Fruit fly (Drosophila melanogaster): ENCODE results near the gene Rsph9.
A peak's percentile ranks its signal among the peaks of the same experiment; 100 is the strongest.

Rsph9 gene

dm6 chr2L:17382318-17382717 lies 30.1 kb downstream of the Rsph9 start (continued):
- 0 out of 2 replicates have a peak, but pooled peaks have one; percentile 6 for TF ChIP-seq gt (GFP tag; IDR thresholded peaks at IDR 0.05)
- TF ChIP-seq CG31224 (GFP tag; IDR thresholded peaks at IDR 0.05), result no peak
- no peak for TF ChIP-seq CG14050 (GFP tag; IDR thresholded peaks at IDR 0.05)
- peak; percentile 84 for TF ChIP-seq dmrt99B (tag; optimal IDR thresholded peaks at IDR 0.05)
- TF ChIP-seq CG17829 (tag; optimal IDR thresholded peaks at IDR 0.05), result peak; percentile 92
- TF ChIP-seq CG3726 (GFP tag; IDR thresholded peaks at IDR 0.05), result no peak
- peak; percentile 42 for TF ChIP-seq CG8290 (GFP tag; optimal IDR thresholded peaks at IDR 0.05)
- peak; percentile 35 to 50 for TF ChIP-seq CG8290 (tag; optimal IDR thresholded peaks at IDR 0.05)
- TF ChIP-seq CG1529 (GFP tag; optimal IDR thresholded peaks at IDR 0.05), result peak; percentile 75
- TF ChIP-seq pita (GFP tag; optimal IDR thresholded peaks at IDR 0.05), result no peak
- TF ChIP-seq mirr (GFP tag; optimal IDR thresholded peaks at IDR 0.05), result peak; percentile 41
- TF ChIP-seq Sox102F (GFP tag; optimal IDR thresholded peaks at IDR 0.05), result peak; percentile 81
- no peak for TF ChIP-seq Dad (GFP tag; optimal IDR thresholded peaks at IDR 0.05)
- TF ChIP-seq CG8359 (GFP tag; optimal IDR thresholded peaks at IDR 0.05; ENCODE audit: borderline replicate concordance), result peak; percentile 30
- TF ChIP-seq CG4424 (GFP tag; optimal IDR thresholded peaks at IDR 0.05), result peak; percentile 69
- TF ChIP-seq CG12744 (GFP tag; optimal IDR thresholded peaks at IDR 0.05), result peak; percentile 3
- peak; percentile 47; the same call in 1 of the 2 replicates for TF ChIP-seq E2f1 (GFP tag; IDR thresholded peaks at IDR 0.05)
- TF ChIP-seq bigmax (GFP tag; optimal IDR thresholded peaks at IDR 0.05), result no peak
- peak; percentile 72 for TF ChIP-seq Meics (GFP tag; optimal IDR thresholded peaks at IDR 0.05)
- TF ChIP-seq fd96Cb (tag; optimal IDR thresholded peaks at IDR 0.05), result peak; percentile 72
- no peak for TF ChIP-seq hth (optimal IDR thresholded peaks at IDR 0.05)
- TF ChIP-seq Atf3 (GFP tag; optimal IDR thresholded peaks at IDR 0.05), result peak; percentile 4
- no peak for TF ChIP-seq danr (GFP tag; IDR thresholded peaks at IDR 0.05)
- TF ChIP-seq crp (GFP tag; optimal IDR thresholded peaks at IDR 0.05), result peak in 1 of 2 experiments; percentile 40
- TF ChIP-seq crc (GFP tag; optimal IDR thresholded peaks at IDR 0.05), result no peak
- peak; percentile 89 for TF ChIP-seq CG13424 (tag; optimal IDR thresholded peaks at IDR 0.05)
- TF ChIP-seq zen (tag; optimal IDR thresholded peaks at IDR 0.05), result peak; percentile 78
- no peak for TF ChIP-seq Trl (optimal IDR thresholded peaks at IDR 0.05)
- TF ChIP-seq Trl (GFP tag; optimal IDR thresholded peaks at IDR 0.05), result peak; percentile 49
- no peak for TF ChIP-seq Dip2 (GFP tag; IDR thresholded peaks at IDR 0.05)
- peak; percentile 10 for TF ChIP-seq CG3995 (GFP tag; optimal IDR thresholded peaks at IDR 0.05)
- peak; percentile 39 for TF ChIP-seq mam (GFP tag; optimal IDR thresholded peaks at IDR 0.05)
- peak; percentile 3 for TF ChIP-seq CTCF (GFP tag; optimal IDR thresholded peaks at IDR 0.05)
- TF ChIP-seq Adf1 (GFP tag; IDR thresholded peaks at IDR 0.05), result no peak
- no peak for TF ChIP-seq CG1024 (GFP tag; IDR thresholded peaks at IDR 0.05)
- TF ChIP-seq Atf6 (GFP tag; IDR thresholded peaks at IDR 0.05), result peak; percentile 63; the same call in 1 of the 2 replicates
- TF ChIP-seq gcm (GFP tag; optimal IDR thresholded peaks at IDR 0.05), result peak; percentile 83
- TF ChIP-seq CG16779 (GFP tag; IDR thresholded peaks at IDR 0.05), result no peak
- peak; percentile 2 for TF ChIP-seq CG12104 (GFP tag; optimal IDR thresholded peaks at IDR 0.05)
- TF ChIP-seq phol (tag; optimal IDR thresholded peaks at IDR 0.05), result peak; percentile 86
- no peak for TF ChIP-seq Doc3 (GFP tag; IDR thresholded peaks at IDR 0.05; ENCODE audit: partially characterized antibody)
- TF ChIP-seq CG7987 (GFP tag; optimal IDR thresholded peaks at IDR 0.05), result peak; percentile 43
- TF ChIP-seq bsh (GFP tag; optimal IDR thresholded peaks at IDR 0.05), result peak in 1 of 2 experiments; percentile 87
- TF ChIP-seq insv (GFP tag; optimal IDR thresholded peaks at IDR 0.05), result no peak
- TF ChIP-seq NK7.1 (GFP tag; optimal IDR thresholded peaks at IDR 0.05), result no peak
- peak; percentile 76 for TF ChIP-seq CG7839 (tag; optimal IDR thresholded peaks at IDR 0.05)
- TF ChIP-seq bcd (GFP tag; optimal IDR thresholded peaks at IDR 0.05), result peak; percentile 54
- TF ChIP-seq dpn (GFP tag; optimal IDR thresholded peaks at IDR 0.05), result peak; percentile 9 to 78
- peak; percentile 62 for TF ChIP-seq CG9817 (tag; optimal IDR thresholded peaks at IDR 0.05)
- TF ChIP-seq CG8388 (GFP tag; optimal IDR thresholded peaks at IDR 0.05), result peak; percentile 74
- TF ChIP-seq CG18476 (GFP tag; optimal IDR thresholded peaks at IDR 0.05), result peak; percentile 18
- peak; percentile 36 to 61 for TF ChIP-seq chif (GFP tag; optimal IDR thresholded peaks at IDR 0.05)
